Fruit fly (Drosophila melanogaster) whole organism, embryonic: ENCODE measurements around the gene Nup153.
A peak's percentile ranks its signal among the peaks of the same experiment; 100 is the strongest.

Source experiments
- Awh ChIP-seq: fragments of 200-800 bp; sonication (Bioruptor generic); IDR thresholded peaks from 2 replicates; pipeline ENCODE4, ENCODE4 v1.3.6; 2022; ENCODE audit warnings: missing biosample characterization, missing genetic modification characterization
- BEAF-32 ChIP-seq: fragments of 200-800 bp; sonication (Bioruptor generic); optimal IDR thresholded peaks from 3 replicates; lab custom pipeline; 2017; ENCODE audit warnings: missing biosample characterization, missing genetic modification characterization, mild to moderate bottlenecking, moderate library complexity, missing genetic modification reagents
- CG10543 ChIP-seq: fragments of 200-800 bp; sonication (Bioruptor generic); optimal IDR thresholded peaks from 3 replicates; lab custom pipeline; 2017; ENCODE audit warnings: missing biosample characterization, mild to moderate bottlenecking, missing genetic modification characterization, moderate library complexity
- CG10979 ChIP-seq: fragments of 200-800 bp; sonication (Bioruptor generic); optimal IDR thresholded peaks from 2 replicates; lab custom pipeline; 2018; ENCODE audit warnings: missing biosample characterization, mild to moderate bottlenecking, missing genetic modification characterization, moderate library complexity
- CG11560 ChIP-seq: fragments of 200-800 bp; sonication (Bioruptor generic); IDR thresholded peaks from 3 replicates; pipeline ENCODE4 v1.3.6; 2022; ENCODE audit warnings: missing biosample characterization, missing genetic modification characterization
- CG12071 ChIP-seq: fragments of 200-800 bp; sonication (Bioruptor generic); optimal IDR thresholded peaks from 3 replicates; lab custom pipeline; 2018; ENCODE audit warnings: missing biosample characterization, mild to moderate bottlenecking, missing genetic modification characterization
- CG13287 ChIP-seq: fragments of 200-800 bp; sonication (Bioruptor generic); IDR thresholded peaks from 2 replicates; pipeline ENCODE4 v1.3.6; 2022; ENCODE audit warnings: missing biosample characterization, missing genetic modification characterization; ENCODE audit not compliant: partially characterized antibody
- CG15011 ChIP-seq: fragments of 200-800 bp; sonication (Bioruptor generic); optimal IDR thresholded peaks from 3 replicates; lab custom pipeline; 2018; ENCODE audit warnings: missing biosample characterization, mild to moderate bottlenecking, missing genetic modification characterization
- CG15514 ChIP-seq: fragments of 200-800 bp; sonication (Bioruptor generic); optimal IDR thresholded peaks from 3 replicates; lab custom pipeline; 2017; ENCODE audit warnings: missing biosample characterization, missing genetic modification characterization, mild to moderate bottlenecking, moderate library complexity, missing genetic modification reagents
- CG1603 ChIP-seq: fragments of 200-800 bp; sonication (Bioruptor generic); optimal IDR thresholded peaks from 2 replicates; lab custom pipeline; 2019; ENCODE audit warnings: missing biosample characterization, mild to moderate bottlenecking, missing genetic modification characterization, moderate library complexity
- CG16813 ChIP-seq: fragments of 200-800 bp; sonication (Bioruptor generic); IDR thresholded peaks from 3 replicates; pipeline ENCODE4 v1.3.6; 2022; ENCODE audit warnings: missing biosample characterization, missing genetic modification characterization; ENCODE audit not compliant: partially characterized antibody
- CG17912 ChIP-seq: fragments of 200-800 bp; sonication (Bioruptor generic); optimal IDR thresholded peaks from 2 replicates; lab custom pipeline; 2018; ENCODE audit warnings: missing biosample characterization, mild to moderate bottlenecking, missing genetic modification characterization
- CG18262 ChIP-seq: fragments of 200-800 bp; optimal IDR thresholded peaks from 3 replicates; lab custom pipeline; 2019; ENCODE audit warnings: missing biosample characterization, mild to moderate bottlenecking, missing genetic modification characterization, moderate library complexity
- CG2116 ChIP-seq: fragments of 200-800 bp; sonication (Bioruptor generic); optimal IDR thresholded peaks from 3 replicates; lab custom pipeline; 2018; ENCODE audit warnings: missing biosample characterization, mild to moderate bottlenecking, missing genetic modification characterization
- CG30403 ChIP-seq: fragments of 200-800 bp; sonication (Bioruptor generic); optimal IDR thresholded peaks from 3 replicates; lab custom pipeline; 2016; ENCODE audit warnings: missing biosample characterization, missing genetic modification characterization
- CG32532 ChIP-seq: fragments of 200-800 bp; sonication (Bioruptor generic); IDR thresholded peaks from 2 replicates; pipeline ENCODE4 v1.3.6; 2022; ENCODE audit warnings: missing biosample characterization, missing genetic modification characterization
- CG6791 ChIP-seq: fragments of 200-800 bp; sonication (Bioruptor generic); IDR thresholded peaks from 3 replicates; pipeline ENCODE4 v1.3.6; 2022; ENCODE audit warnings: missing biosample characterization, missing genetic modification characterization; ENCODE audit not compliant: partially characterized antibody
- CG9609 ChIP-seq: fragments of 200-800 bp; sonication (Bioruptor generic); optimal IDR thresholded peaks from 3 replicates; lab custom pipeline; 2016; ENCODE audit warnings: missing biosample characterization, missing genetic modification characterization
- Deaf1 ChIP-seq: fragments of 200-800 bp; optimal IDR thresholded peaks from 3 replicates; lab custom pipeline; 2019; ENCODE audit warnings: missing biosample characterization, mild to moderate bottlenecking, missing genetic modification characterization, moderate library complexity
- Dek ChIP-seq: fragments of 200-800 bp; sonication (Bioruptor generic); optimal IDR thresholded peaks from 3 replicates; lab custom pipeline; 2019; ENCODE audit warnings: missing biosample characterization, mild to moderate bottlenecking, missing genetic modification characterization, moderate library complexity
- Doc2 ChIP-seq: fragments of 200-800 bp; sonication (Bioruptor generic); IDR thresholded peaks from 2 replicates; pipeline ENCODE4 v1.3.6; 2022; ENCODE audit warnings: missing biosample characterization, missing genetic modification characterization
- Dp ChIP-seq: fragments of 200-800 bp; sonication (Bioruptor generic); optimal IDR thresholded peaks from 2 replicates; lab custom pipeline; 2018; ENCODE audit warnings: missing biosample characterization, mild to moderate bottlenecking, missing genetic modification characterization, moderate library complexity
- Ets65A ChIP-seq: fragments of 200-800 bp; sonication (Bioruptor generic); peaks from one replicate; lab custom pipeline; 2016; ENCODE audit warnings: missing biosample characterization, missing genetic modification characterization
- GATAe ChIP-seq: fragments of 200-800 bp; sonication (Bioruptor generic); conservative IDR thresholded peaks from 2 replicates; pipeline ENCODE4 v1.3.6; 2022; ENCODE audit warnings: missing biosample characterization, missing genetic modification characterization
- Hr78 ChIP-seq, 2 experiments: fragments of 200-800 bp in 1 of 2; fragments of >200 bp in 1 of 2; sonication (Bioruptor generic) in 1 of 2; optimal IDR thresholded peaks; 2 replicates each; lab custom pipeline; 2017 to 2019; ENCODE audit warnings: missing biosample characterization in 2 of 2, missing genetic modification characterization in 2 of 2, mild to moderate bottlenecking in 1 of 2, moderate library complexity in 1 of 2
- MBD-R2 ChIP-seq: fragments of 200-800 bp; sonication (Bioruptor generic); IDR thresholded peaks from 2 replicates; pipeline ENCODE4 v1.3.6; 2022; ENCODE audit warnings: missing biosample characterization, missing genetic modification characterization
- MESR4 ChIP-seq: fragments of 200-800 bp; sonication (Bioruptor generic); optimal IDR thresholded peaks from 2 replicates; lab custom pipeline; 2018; ENCODE audit warnings: missing biosample characterization, mild to moderate bottlenecking, missing genetic modification characterization, moderate library complexity
- Med ChIP-seq: fragments of 200-800 bp; sonication (Bioruptor generic); peaks from one replicate; lab custom pipeline; 2016; ENCODE audit warnings: missing biosample characterization, missing genetic modification characterization, mild to moderate bottlenecking, inconsistent platforms, moderate library complexity
- Mes4 ChIP-seq: fragments of 200-800 bp; sonication (Bioruptor generic); optimal IDR thresholded peaks from 2 replicates; lab custom pipeline; 2016; ENCODE audit warnings: missing biosample characterization, missing genetic modification characterization
- Nf-YC ChIP-seq: fragments of 200-800 bp; optimal IDR thresholded peaks from 3 replicates; lab custom pipeline; 2019; ENCODE audit warnings: missing biosample characterization, mild to moderate bottlenecking, missing genetic modification characterization, moderate library complexity
- Opbp ChIP-seq: fragments of 200-800 bp; sonication (Bioruptor generic); IDR thresholded peaks from 3 replicates; pipeline ENCODE4 v1.3.6; 2022; ENCODE audit warnings: missing biosample characterization, missing genetic modification characterization; ENCODE audit not compliant: partially characterized antibody
- Rfx ChIP-seq: fragments of 200-800 bp; sonication (Bioruptor generic); IDR thresholded peaks from 2 replicates; pipeline ENCODE4 v1.3.6; 2022; ENCODE audit warnings: missing biosample characterization, missing genetic modification characterization
- amos ChIP-seq: fragments of 200-800 bp; sonication (Bioruptor generic); IDR thresholded peaks from 2 replicates; pipeline ENCODE4 v1.3.6; 2022; ENCODE audit warnings: missing biosample characterization, missing genetic modification characterization; ENCODE audit not compliant: partially characterized antibody
- bigmax ChIP-seq: fragments of 200-800 bp; sonication (Bioruptor generic); optimal IDR thresholded peaks from 2 replicates; lab custom pipeline; 2018; ENCODE audit warnings: missing biosample characterization, mild to moderate bottlenecking, missing genetic modification characterization
- cg ChIP-seq: fragments of 200-800 bp; sonication (Bioruptor generic); optimal IDR thresholded peaks from 3 replicates; lab custom pipeline; 2019; ENCODE audit warnings: missing biosample characterization, mild to moderate bottlenecking, missing genetic modification characterization, moderate library complexity
- dpn ChIP-seq, 2 experiments: fragments of 200-800 bp; sonication (Bioruptor generic); optimal IDR thresholded peaks; 3 replicates each; lab custom pipeline; 2016; ENCODE audit warnings: missing biosample characterization in 2 of 2, missing genetic modification characterization in 2 of 2
- ems ChIP-seq: fragments of 200-800 bp; sonication (Bioruptor generic); optimal IDR thresholded peaks from 3 replicates; lab custom pipeline; 2016; ENCODE audit warnings: missing biosample characterization, missing genetic modification characterization
- eyg ChIP-seq: fragments of 200-800 bp; sonication (Bioruptor generic); optimal IDR thresholded peaks from 3 replicates; lab custom pipeline; 2016; ENCODE audit warnings: missing biosample characterization, missing genetic modification characterization
- gce ChIP-seq: fragments of 200-800 bp; sonication (Bioruptor generic); IDR thresholded peaks from 3 replicates; pipeline ENCODE4 v1.3.6; 2022; ENCODE audit warnings: missing biosample characterization, missing genetic modification characterization
- hb ChIP-seq: fragments of 200-800 bp; sonication (Bioruptor generic); IDR thresholded peaks from 3 replicates; pipeline ENCODE4 v1.3.6; 2022; ENCODE audit warnings: missing biosample characterization, missing genetic modification characterization; ENCODE audit not compliant: partially characterized antibody
- inv ChIP-seq: fragments of 200-800 bp; sonication (Bioruptor generic); IDR thresholded peaks from 2 replicates; pipeline ENCODE4 v1.3.6; 2022; ENCODE audit warnings: missing biosample characterization, missing genetic modification characterization; ENCODE audit not compliant: partially characterized antibody
- knrl ChIP-seq: fragments of 200-800 bp; sonication (Bioruptor generic); IDR thresholded peaks from 3 replicates; pipeline ENCODE4 v1.3.6; 2022; ENCODE audit warnings: missing biosample characterization, missing genetic modification characterization; ENCODE audit not compliant: partially characterized antibody
- lov ChIP-seq, 2 experiments: fragments of 200-800 bp in 1 of 2; fragments of >200 bp in 1 of 2; sonication (Bioruptor generic) in 1 of 2; IDR thresholded peaks in 1 of 2; optimal IDR thresholded peaks in 1 of 2; 2 replicates in 1 of 2; 3 replicates in 1 of 2; pipeline versions ENCODE4 v1.3.6 to Lab custom; 2017 to 2022; ENCODE audit warnings: missing biosample characterization in 1 of 2, missing genetic modification characterization in 1 of 2
- pzg ChIP-seq: fragments of 200-800 bp; sonication (Bioruptor generic); optimal IDR thresholded peaks from 3 replicates; lab custom pipeline; 2018; ENCODE audit warnings: missing biosample characterization, mild to moderate bottlenecking, missing genetic modification characterization, moderate library complexity
- row ChIP-seq: fragments of 200-800 bp; sonication (Bioruptor generic); IDR thresholded peaks from 3 replicates; pipeline ENCODE4 v1.3.6; 2022; ENCODE audit warnings: missing biosample characterization, missing genetic modification characterization
- sens ChIP-seq: fragments of 200-800 bp; sonication (Bioruptor generic); peaks from one replicate; lab custom pipeline; 2016; ENCODE audit warnings: missing biosample characterization, missing genetic modification characterization
- slbo ChIP-seq: fragments of 200-800 bp; sonication (Bioruptor generic); IDR thresholded peaks from 2 replicates; pipeline ENCODE4 v1.3.6; 2022; ENCODE audit warnings: missing biosample characterization, missing genetic modification characterization
- tna ChIP-seq: fragments of 200-800 bp; sonication (Bioruptor generic); IDR thresholded peaks from 2 replicates; pipeline ENCODE4 v1.3.6; 2022; ENCODE audit warnings: missing biosample characterization, missing genetic modification characterization; ENCODE audit not compliant: partially characterized antibody

The Nup153 gene

DNA sequence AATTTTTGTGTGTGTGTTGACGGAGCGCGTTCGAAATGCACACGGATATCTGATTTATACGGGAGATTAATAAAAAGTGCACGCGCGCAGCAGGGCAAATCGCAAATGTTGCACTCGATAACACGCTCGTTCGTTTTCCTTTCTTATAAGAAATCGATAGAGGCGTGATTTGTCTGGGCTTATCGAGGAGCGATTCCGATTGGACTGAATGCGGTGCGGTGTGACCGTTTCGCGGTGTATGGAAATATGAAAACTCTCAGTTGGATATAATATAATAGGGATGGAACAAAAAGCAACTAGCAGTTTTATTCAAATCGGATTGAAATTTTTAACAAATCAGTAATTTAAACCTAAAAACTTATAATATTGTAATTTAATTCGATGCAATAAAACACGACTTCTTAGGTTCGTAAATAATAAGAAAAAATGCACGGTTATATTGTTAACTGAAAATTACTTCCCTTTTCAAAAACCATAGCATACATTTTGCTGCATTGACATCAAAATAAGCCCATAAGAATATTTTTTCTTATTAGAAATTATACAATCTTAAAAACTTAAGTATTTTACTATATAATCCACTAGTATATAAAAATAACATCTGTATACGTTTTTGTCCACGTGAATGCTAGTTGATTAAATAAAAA, 11.9 kb upstream of the Nup153 start, which contains the start of gene CanA-14F (continued):
- TF ChIP-seq sens (GFP tag; lab: Kevin White, UChicago), result peak; percentile 27
- 0 out of 2 replicates have a peak, but pooled peaks have one; percentile 15 for TF ChIP-seq Rfx (GFP tag; lab: Robert Waterston, UW)
- no peak for TF ChIP-seq ems (GFP tag; lab: Kevin White, UChicago)
- peak; percentile 53 for TF ChIP-seq inv (GFP tag; lab: Robert Waterston, UW)
- peak; percentile 14 for TF ChIP-seq Nf-YC (tag; lab: Kevin White, UChicago)
- TF ChIP-seq bigmax (GFP tag; lab: Kevin White, UChicago), result no peak
- peak; percentile 2 for TF ChIP-seq CG18262
- no peak for TF ChIP-seq CG12071
- no peak for TF ChIP-seq CG9609 (GFP tag; lab: Kevin White, UChicago)
- peak; percentile 23 for TF ChIP-seq CG30403 (GFP tag; lab: Kevin White, UChicago)
- TF ChIP-seq row (GFP tag; lab: Robert Waterston, UW), result peak; percentile 51; the same call in 2 of the 3 replicates
- TF ChIP-seq slbo, result peak; percentile 27; the same call in 1 of the 2 replicates
- no peak for TF ChIP-seq GATAe (GFP tag; lab: Robert Waterston, UW)
- TF ChIP-seq CG6791, result peak; percentile 79
- peak; percentile 24; the same call in 1 of the 2 replicates for TF ChIP-seq CG32532
- TF ChIP-seq CG13287 (GFP tag; lab: Robert Waterston, UW), result peak; percentile 58
- TF ChIP-seq Dek, result peak; percentile 5
- peak; percentile 55 for TF ChIP-seq CG15514 (GFP tag; lab: Kevin White, UChicago)
- TF ChIP-seq knrl (GFP tag; lab: Robert Waterston, UW), result peak; percentile 61; the same call in 2 of the 3 replicates
- TF ChIP-seq CG11560 (tag; lab: Robert Waterston, UW), result peak; percentile 70; the same call in 2 of the 3 replicates
- peak; percentile 73; the same call in 2 of the 3 replicates for TF ChIP-seq hb (GFP tag; lab: Robert Waterston, UW)
- peak; percentile 68 for TF ChIP-seq Ets65A (GFP tag; lab: Kevin White, UChicago)
- peak; percentile 79 for TF ChIP-seq tna
- peak; percentile 47 for TF ChIP-seq MESR4 (GFP tag; lab: Kevin White, UChicago)
- no peak for TF ChIP-seq Mes4 (GFP tag; lab: Kevin White, UChicago)
- TF ChIP-seq dpn (GFP tag; optimal IDR thresholded peaks at IDR 0.05; lab: Kevin White, UChicago), result no peak
- no peak for TF ChIP-seq gce
- TF ChIP-seq Dp (GFP tag; lab: Kevin White, UChicago), result peak; percentile 21
- TF ChIP-seq CG1603, result peak; percentile 39
- no peak for TF ChIP-seq lov (optimal IDR thresholded peaks at IDR 0.05; lab: Kevin White, UChicago)
- TF ChIP-seq lov (GFP tag; IDR thresholded peaks at IDR 0.05; lab: Robert Waterston, UW), result 0 out of 3 replicates have a peak, but pooled peaks have one; percentile 20
- TF ChIP-seq CG10543 (GFP tag; lab: Kevin White, UChicago), result no peak
- peak; percentile 66; the same call in 1 of the 2 replicates for TF ChIP-seq amos
- peak; percentile 41 for TF ChIP-seq CG2116
- TF ChIP-seq Awh (GFP tag; lab: Robert Waterston, UW), result no peak
- TF ChIP-seq Med (GFP tag; lab: Kevin White, UChicago), result peak; percentile 69

dm6 chrX:16587668-16588046, 11.4 kb upstream of the Nup153 start, which contains the start of gene CG13014:
Gene CG13014 (plus strand): TSS chrX:16587873.
- peak; percentile 41 for TF ChIP-seq pzg
- TF ChIP-seq MESR4 (GFP tag; lab: Kevin White, UChicago), result peak; percentile 30
- no peak for TF ChIP-seq Deaf1
- TF ChIP-seq CG15011 (GFP tag; lab: Kevin White, UChicago), result no peak
- no peak for TF ChIP-seq CG10979 (tag; lab: Kevin White, UChicago)
- peak; percentile 21 for TF ChIP-seq CG2116
- TF ChIP-seq cg, result no peak
- TF ChIP-seq eyg (GFP tag; lab: Kevin White, UChicago), result no peak
- TF ChIP-seq CG17912 (GFP tag; lab: Kevin White, UChicago), result no peak
- peak; percentile 17; the same call in 1 of the 3 replicates for TF ChIP-seq Opbp (GFP tag; lab: Robert Waterston, UW)
- peak; percentile 35; the same call in 1 of the 3 replicates for TF ChIP-seq CG16813 (GFP tag; lab: Robert Waterston, UW)
- TF ChIP-seq Awh (GFP tag; lab: Robert Waterston, UW), result no peak
- no peak for TF ChIP-seq Hr78 (GFP tag; optimal IDR thresholded peaks at IDR 0.05; lab: Kevin White, UChicago)
- TF ChIP-seq Doc2 (GFP tag; lab: Robert Waterston, UW), result no peak
- peak; percentile 28; the same call in 1 of the 2 replicates for TF ChIP-seq MBD-R2 (GFP tag; lab: Robert Waterston, UW)
- TF ChIP-seq BEAF-32 (GFP tag; lab: Kevin White, UChicago), result peak; percentile 52
- TF ChIP-seq amos, result peak; percentile 56; the same call in 1 of the 2 replicates
